Worm (Caenorhabditis elegans) whole organism, young adult: Measurements from ENCODE around the gene str-155.

Experiments used
- C06A6.2 ChIP-seq: fragments of 200-800 bp; sonication (Bioruptor generic); conservative IDR thresholded peaks from 2 replicates; pipeline ENCODE4 v1.3.6; 2022; ENCODE audit warnings: missing genetic modification characterization, missing compliant biosample characterization
- F10E7.11 ChIP-seq: sonication (generic microtip); optimal IDR thresholded peaks from 2 replicates; lab custom pipeline; 2017; ENCODE audit warnings: mild to moderate bottlenecking, missing genetic modification characterization, moderate library complexity, missing compliant biosample characterization
- F22D6.2 ChIP-seq: sonication (generic microtip); optimal IDR thresholded peaks from 2 replicates; lab custom pipeline; 2016; ENCODE audit warnings: mild to moderate bottlenecking, missing genetic modification characterization, missing compliant biosample characterization
- F37B4.10 ChIP-seq: fragments of 200-800 bp; sonication (Bioruptor generic); IDR thresholded peaks from 2 replicates; pipeline ENCODE4 v1.3.6; 2022; ENCODE audit warnings: missing genetic modification characterization, missing compliant biosample characterization
- F52B5.7 ChIP-seq: sonication (generic microtip); optimal IDR thresholded peaks from 2 replicates; lab custom pipeline; 2016; ENCODE audit warnings: mild to moderate bottlenecking, missing genetic modification characterization, missing compliant biosample characterization
- T07F8.4 ChIP-seq: sonication (generic microtip); optimal IDR thresholded peaks from 2 replicates; lab custom pipeline; 2016; ENCODE audit warnings: mild to moderate bottlenecking, missing genetic modification characterization, moderate library complexity, missing compliant biosample characterization
- Y53G8AR.9 ChIP-seq: fragments of 200-800 bp; sonication (Bioruptor generic); conservative IDR thresholded peaks from 2 replicates; pipeline ENCODE4 v1.3.6; 2022; ENCODE audit warnings: missing genetic modification reagents, missing genetic modification characterization, missing compliant biosample characterization
- Y67H2A.10 ChIP-seq: fragments of 200-800 bp; sonication (Bioruptor generic); conservative IDR thresholded peaks from 2 replicates; pipeline ENCODE4 v1.3.6; 2022; ENCODE audit warnings: missing genetic modification reagents, missing genetic modification characterization, missing compliant biosample characterization
- Y95B8A.8 ChIP-seq: fragments of 200-800 bp; sonication (Bioruptor generic); IDR thresholded peaks from 2 replicates; pipeline ENCODE4 v1.3.6; 2022; ENCODE audit warnings: missing genetic modification reagents, missing genetic modification characterization, missing compliant biosample characterization
- akir-1 ChIP-seq: fragments of 200-800 bp; sonication (Bioruptor generic); optimal IDR thresholded peaks from 2 replicates; lab custom pipeline; 2018; ENCODE audit warnings: mild to moderate bottlenecking, missing genetic modification characterization, moderate library complexity, missing compliant biosample characterization
- ama-1 ChIP-seq, 3 experiments: fragments of 150-350 bp in 1 of 3; sonication (generic microtip) in 2 of 3; optimal IDR thresholded peaks; 2 replicates each; lab custom pipeline; 2014 to 2018; ENCODE audit warnings: missing biosample characterization in 2 of 3, missing genetic modification characterization in 2 of 3, missing genetic modification reagents in 2 of 3
- atf-7 ChIP-seq: sonication (generic microtip); optimal IDR thresholded peaks from 2 replicates; lab custom pipeline; 2017; ENCODE audit warnings: mild to moderate bottlenecking, missing genetic modification characterization, missing compliant biosample characterization
- athp-1 ChIP-seq: sonication (generic microtip); optimal IDR thresholded peaks from 2 replicates; lab custom pipeline; 2017; ENCODE audit warnings: mild to moderate bottlenecking, missing genetic modification characterization, missing compliant biosample characterization
- attf-3 ChIP-seq: fragments of 200-800 bp; sonication (Bioruptor generic); conservative IDR thresholded peaks from 2 replicates; pipeline ENCODE4 v1.3.6; 2022; ENCODE audit warnings: missing genetic modification reagents, missing genetic modification characterization, missing compliant biosample characterization
- bed-1 ChIP-seq: fragments of 200-800 bp; sonication (Bioruptor generic); IDR thresholded peaks from 2 replicates; pipeline ENCODE4 v1.3.6; 2022; ENCODE audit warnings: missing genetic modification reagents, missing genetic modification characterization, missing compliant biosample characterization
- ccch-3 ChIP-seq: fragments of 200-800 bp; sonication (Bioruptor generic); optimal IDR thresholded peaks from 2 replicates; lab custom pipeline; 2018; ENCODE audit warnings: mild to moderate bottlenecking, missing genetic modification characterization, missing compliant biosample characterization
- cebp-1 ChIP-seq, 2 experiments: fragments of 200-800 bp in 1 of 2; sonication (Bioruptor generic) in 1 of 2; sonication (generic microtip) in 1 of 2; IDR thresholded peaks in 1 of 2; optimal IDR thresholded peaks in 1 of 2; 2 replicates each; pipeline versions ENCODE4 v1.3.6 to Lab custom; 2017 to 2022; ENCODE audit warnings: missing compliant biosample characterization in 2 of 2, missing genetic modification characterization in 2 of 2, mild to moderate bottlenecking in 1 of 2, missing genetic modification reagents in 1 of 2, moderate library complexity in 1 of 2
- cebp-2 ChIP-seq: fragments of 200-800 bp; sonication (Bioruptor generic); IDR thresholded peaks from 2 replicates; pipeline ENCODE4 v1.3.6; 2022; ENCODE audit warnings: missing genetic modification characterization, missing compliant biosample characterization
- ceh-100 ChIP-seq: fragments of 200-800 bp; sonication (Bioruptor generic); IDR thresholded peaks from 2 replicates; pipeline ENCODE4 v1.3.6; 2022; ENCODE audit warnings: missing genetic modification reagents, missing genetic modification characterization, missing compliant biosample characterization
- ceh-27 ChIP-seq: fragments of 200-800 bp; sonication (Bioruptor generic); optimal IDR thresholded peaks from 2 replicates; lab custom pipeline; 2018; ENCODE audit warnings: mild to moderate bottlenecking, missing genetic modification characterization, moderate library complexity, missing compliant biosample characterization
- ceh-58 ChIP-seq: fragments of 200-800 bp; sonication (Bioruptor generic); IDR thresholded peaks from 2 replicates; pipeline ENCODE4 v1.3.6; 2022; ENCODE audit warnings: missing genetic modification characterization, missing compliant biosample characterization
- ceh-91 ChIP-seq: fragments of 200-800 bp; sonication (Bioruptor generic); IDR thresholded peaks from 2 replicates; pipeline ENCODE4 v1.3.6; 2022; ENCODE audit warnings: missing genetic modification reagents, missing genetic modification characterization, missing compliant biosample characterization
- dox-1 ChIP-seq: fragments of 200-800 bp; sonication (Bioruptor generic); IDR thresholded peaks from 2 replicates; pipeline ENCODE4 v1.3.6; 2022; ENCODE audit warnings: missing genetic modification reagents, missing genetic modification characterization, missing compliant biosample characterization
- dpl-1 ChIP-seq: fragments of 150-350 bp; optimal IDR thresholded peaks from 2 replicates; lab custom pipeline; 2014; ENCODE audit warnings: missing biosample characterization, missing genetic modification reagents, missing genetic modification characterization
- fkh-3 ChIP-seq: sonication (generic microtip); optimal IDR thresholded peaks from 2 replicates; lab custom pipeline; 2016; ENCODE audit warnings: mild to moderate bottlenecking, missing genetic modification characterization, missing compliant biosample characterization
- him-1 ChIP-seq: sonication (generic microtip); optimal IDR thresholded peaks from 2 replicates; lab custom pipeline; 2016; ENCODE audit warnings: missing genotype, missing genetic modification reagents, missing genetic modification characterization, missing compliant biosample characterization
- hmg-1.2 ChIP-seq: fragments of 200-800 bp; sonication (Bioruptor generic); IDR thresholded peaks from 2 replicates; pipeline ENCODE4 v1.3.6; 2022; ENCODE audit warnings: missing genetic modification reagents, missing genetic modification characterization, missing compliant biosample characterization
- let-526 ChIP-seq: fragments of 200-800 bp; sonication (Bioruptor generic); IDR thresholded peaks from 2 replicates; pipeline ENCODE4 v1.3.6; 2022; ENCODE audit warnings: missing genetic modification reagents, missing genetic modification characterization, missing compliant biosample characterization
- madf-3 ChIP-seq: fragments of 200-800 bp; sonication (Bioruptor generic); IDR thresholded peaks from 2 replicates; pipeline ENCODE4 v1.3.6; 2022; ENCODE audit warnings: missing genetic modification reagents, missing genetic modification characterization, missing compliant biosample characterization
- mes-4 ChIP-seq: sonication (generic microtip); optimal IDR thresholded peaks from 2 replicates; lab custom pipeline; 2016; ENCODE audit warnings: missing genotype, missing genetic modification characterization, missing compliant biosample characterization
- nfya-1 ChIP-seq: sonication (generic microtip); optimal IDR thresholded peaks from 2 replicates; lab custom pipeline; 2017; ENCODE audit warnings: antibody characterized with exemption, missing compliant biosample characterization, missing genetic modification characterization, borderline replicate concordance; ENCODE audit not compliant: insufficient read depth
- nfyb-1 ChIP-seq: fragments of 200-800 bp; sonication (Bioruptor generic); IDR thresholded peaks from 2 replicates; pipeline ENCODE4 v1.3.6; 2022; ENCODE audit warnings: missing genetic modification reagents, missing genetic modification characterization, missing compliant biosample characterization
- nhr-27 ChIP-seq: fragments of 200-800 bp; sonication (Bioruptor generic); optimal IDR thresholded peaks from 2 replicates; lab custom pipeline; 2018; ENCODE audit warnings: mild to moderate bottlenecking, missing genetic modification characterization, moderate library complexity, missing compliant biosample characterization
- nhr-80 ChIP-seq: sonication (generic microtip); optimal IDR thresholded peaks from 2 replicates; lab custom pipeline; 2016; ENCODE audit warnings: missing genetic modification characterization, missing compliant biosample characterization
- nhr-90 ChIP-seq: sonication (generic microtip); optimal IDR thresholded peaks from 2 replicates; lab custom pipeline; 2016; ENCODE audit warnings: missing genotype, mild to moderate bottlenecking, missing genetic modification characterization, missing compliant biosample characterization
- rcor-1 ChIP-seq: fragments of 200-800 bp; sonication (Bioruptor generic); IDR thresholded peaks from 2 replicates; pipeline ENCODE4 v1.3.6; 2022; ENCODE audit warnings: missing genetic modification reagents, missing genetic modification characterization, missing compliant biosample characterization
- rpc-1 ChIP-seq, 2 experiments: fragments of 150-350 bp in 1 of 2; sonication (generic microtip) in 1 of 2; optimal IDR thresholded peaks; 2 replicates each; lab custom pipeline; 2014 to 2018; ENCODE audit warnings: missing biosample characterization in 1 of 2, missing genetic modification characterization in 1 of 2, missing genetic modification reagents in 1 of 2, missing genotype in 1 of 2
- sdz-38 ChIP-seq: sonication (generic microtip); optimal IDR thresholded peaks from 2 replicates; lab custom pipeline; 2016; ENCODE audit warnings: missing genotype, missing genetic modification characterization, missing compliant biosample characterization
- snpc-3.4 ChIP-seq: sonication (generic microtip); optimal IDR thresholded peaks from 2 replicates; lab custom pipeline; 2017; ENCODE audit warnings: missing genetic modification characterization, mild to moderate bottlenecking, missing compliant biosample characterization, antibody characterized with exemption, moderate library complexity, missing genotype, missing genetic modification reagents
- snpc-4 ChIP-seq, 5 experiments: fragments of 150-350 bp in 1 of 5; sonication (generic microtip) in 4 of 5; optimal IDR thresholded peaks; 2 replicates each; lab custom pipeline; 2014 to 2018; ENCODE audit warnings: missing genetic modification characterization in 5 of 5, missing biosample characterization in 3 of 5, antibody characterized with exemption in 2 of 5, mild to moderate bottlenecking in 2 of 5, missing compliant biosample characterization in 2 of 5, missing genotype in 2 of 5, moderate library complexity in 2 of 5, missing genetic modification reagents in 1 of 5
- somi-1 ChIP-seq: fragments of 200-800 bp; sonication (Bioruptor generic); optimal IDR thresholded peaks from 2 replicates; lab custom pipeline; 2018; ENCODE audit warnings: mild to moderate bottlenecking, missing genetic modification characterization, missing compliant biosample characterization
- sptf-2 ChIP-seq: fragments of 200-800 bp; sonication (Bioruptor generic); optimal IDR thresholded peaks from 2 replicates; lab custom pipeline; 2018; ENCODE audit warnings: mild to moderate bottlenecking, missing genetic modification characterization, missing compliant biosample characterization
- unc-130 ChIP-seq: sonication (generic microtip); optimal IDR thresholded peaks from 2 replicates; lab custom pipeline; 2016; ENCODE audit warnings: missing genetic modification reagents, missing genetic modification characterization, missing compliant biosample characterization
- zfh-2 ChIP-seq: fragments of 200-800 bp; sonication (Bioruptor generic); conservative IDR thresholded peaks from 2 replicates; pipeline ENCODE4 v1.3.6; 2022; ENCODE audit warnings: missing genetic modification reagents, missing genetic modification characterization, missing compliant biosample characterization
- ztf-25 ChIP-seq: fragments of 200-800 bp; sonication (Bioruptor generic); IDR thresholded peaks from 2 replicates; pipeline ENCODE4 v1.3.6; 2022; ENCODE audit warnings: missing genetic modification reagents, missing genetic modification characterization, missing compliant biosample characterization
- ztf-26 ChIP-seq: sonication (generic microtip); optimal IDR thresholded peaks from 2 replicates; lab custom pipeline; 2017; ENCODE audit warnings: missing genetic modification characterization, missing compliant biosample characterization
- ztf-3 ChIP-seq: fragments of 200-800 bp; sonication (Bioruptor generic); optimal IDR thresholded peaks from 2 replicates; lab custom pipeline; 2018; ENCODE audit warnings: mild to moderate bottlenecking, missing genetic modification characterization, missing compliant biosample characterization

str-155 gene

DNA sequence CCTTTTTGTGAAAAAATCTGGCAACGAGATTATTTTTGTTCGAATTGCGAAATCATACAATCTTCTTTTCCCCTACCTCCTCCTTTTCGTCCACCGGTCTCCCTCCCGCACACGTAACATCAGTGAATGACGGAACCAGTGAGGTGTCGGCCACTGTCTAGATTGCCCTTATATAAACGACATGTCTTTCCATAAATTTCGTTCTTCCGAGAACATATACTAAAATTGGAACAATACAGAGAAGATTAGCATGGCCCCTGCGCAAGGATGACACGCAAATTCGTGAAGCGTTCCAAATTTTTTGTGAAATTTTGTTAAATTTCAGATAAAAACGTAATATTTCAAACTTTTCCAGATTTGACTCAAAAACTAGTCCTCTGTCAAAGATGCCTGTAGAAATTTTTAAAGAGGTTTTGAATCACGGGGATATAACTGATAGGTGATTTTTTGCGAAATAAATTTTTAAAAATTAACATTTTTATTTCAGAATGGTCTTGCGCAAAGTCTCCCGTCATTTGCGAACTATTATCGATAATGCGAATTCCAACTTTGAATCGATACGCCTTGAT is 15.0 kb downstream of the str-155 start:
- TF ChIP-seq ztf-26 (tag; lab: Kevin White, UChicago) (peak; percentile 22), Y53G8AR.9 (GFP tag; lab: Robert Waterston, UW) (no peak), him-1 (tag; lab: Kevin White, UChicago) (peak; percentile 37), sptf-2 (GFP tag; lab: Kevin White, UChicago) (no peak), unc-130 (no peak), attf-3 (GFP tag; lab: Robert Waterston, UW) (no peak), rcor-1 (GFP tag; lab: Robert Waterston, UW) (no peak; the same call in none of the 2 replicates), T07F8.4 (peak; percentile 45), ceh-27 (GFP tag; lab: Kevin White, UChicago) (no peak), hmg-1.2 (peak; percentile 80), let-526 (GFP tag; lab: Robert Waterston, UW) (no peak), cebp-2 (GFP tag; lab: Robert Waterston, UW) (no peak), ceh-100 (GFP tag; lab: Robert Waterston, UW) (peak; percentile 46; the same call in 1 of the 2 replicates), ama-1 (optimal IDR thresholded peaks at IDR 0.05; lab: Kevin White, UChicago) (no peak), ama-1 (GFP tag; optimal IDR thresholded peaks at IDR 0.05; lab: Kevin White, UChicago) (no peak), F22D6.2 (tag; lab: Kevin White, UChicago) (no peak), snpc-3.4 (tag; lab: Kevin White, UChicago) (peak; percentile 90), dox-1 (GFP tag; lab: Robert Waterston, UW) (no peak; the same call in 1 of the 2 replicates), nhr-80 (tag; lab: Kevin White, UChicago) (no peak), nfya-1 (tag; lab: Kevin White, UChicago) (no peak), madf-3 (GFP tag; lab: Robert Waterston, UW) (no peak), nhr-90 (tag; lab: Kevin White, UChicago) (peak; percentile 31), F52B5.7 (no peak), athp-1 (no peak), snpc-4 (GFP tag; optimal IDR thresholded peaks at IDR 0.05; lab: Kevin White, UChicago) (peak; percentile 91), snpc-4 (tag; optimal IDR thresholded peaks at IDR 0.05; lab: Kevin White, UChicago) (peak; percentile 95 to 99 (median 98)), ztf-3 (GFP tag; lab: Kevin White, UChicago) (no peak), dpl-1 (GFP tag; lab: Kevin White, UChicago) (no peak), cebp-1 (GFP tag; IDR thresholded peaks at IDR 0.05; lab: Robert Waterston, UW) (peak; percentile 44; the same call in 1 of the 2 replicates), cebp-1 (tag; optimal IDR thresholded peaks at IDR 0.05; lab: Kevin White, UChicago) (no peak), akir-1 (no peak), Y67H2A.10 (GFP tag; lab: Robert Waterston, UW) (no peak), ztf-25 (GFP tag; lab: Robert Waterston, UW) (0 out of 2 replicates have a peak, but pooled peaks have one; percentile 54), F10E7.11 (tag; lab: Kevin White, UChicago) (no peak), sdz-38 (tag; lab: Kevin White, UChicago) (no peak), nhr-27 (tag; lab: Kevin White, UChicago) (no peak), bed-1 (no peak), nfyb-1 (GFP tag; lab: Robert Waterston, UW) (no peak), atf-7 (tag; lab: Kevin White, UChicago) (no peak), F37B4.10 (GFP tag; lab: Robert Waterston, UW) (no peak), ccch-3 (no peak), mes-4 (peak; percentile 47), C06A6.2 (GFP tag; lab: Robert Waterston, UW) (no peak), zfh-2 (GFP tag; lab: Robert Waterston, UW) (no peak), somi-1 (GFP tag; lab: Kevin White, UChicago) (no peak), fkh-3 (tag; lab: Kevin White, UChicago) (peak; percentile 45), ceh-58 (GFP tag; lab: Robert Waterston, UW) (no peak), ceh-91 (GFP tag; lab: Robert Waterston, UW) (no peak), rpc-1 (optimal IDR thresholded peaks at IDR 0.05; lab: Kevin White, UChicago) (peak; percentile 85), rpc-1 (tag; optimal IDR thresholded peaks at IDR 0.05; lab: Kevin White, UChicago) (peak; percentile 84), Y95B8A.8 (GFP tag; lab: Robert Waterston, UW) (no peak)
